Fruit fly (Drosophila melanogaster) whole organism, embryonic: Measurements from ENCODE around the gene CG43175.
A peak's percentile ranks its signal among the peaks of the same experiment; 100 is the strongest.

ENCODE experiments used
- BEAF-32 ChIP-seq: fragments of 200-800 bp; sonication (Bioruptor generic); optimal IDR thresholded peaks from 3 replicates; lab custom pipeline; 2017; ENCODE audit warnings: missing biosample characterization, missing genetic modification characterization, mild to moderate bottlenecking, moderate library complexity, missing genetic modification reagents
- CG10209 ChIP-seq: fragments of 200-800 bp; sonication (Bioruptor generic); optimal IDR thresholded peaks from 3 replicates; lab custom pipeline; 2017; ENCODE audit warnings: missing biosample characterization, mild to moderate bottlenecking, missing genetic modification characterization, missing genetic modification reagents
- CG12299 ChIP-seq: fragments of 200-800 bp; sonication (Bioruptor generic); optimal IDR thresholded peaks from 2 replicates; lab custom pipeline; 2018; ENCODE audit warnings: missing biosample characterization, mild to moderate bottlenecking, missing genetic modification characterization
- CG13123 ChIP-seq: fragments of 200-800 bp; sonication (Bioruptor generic); optimal IDR thresholded peaks from 2 replicates; lab custom pipeline; 2016; ENCODE audit warnings: missing biosample characterization, missing genetic modification characterization
- CG13624 ChIP-seq: fragments of 200-800 bp; sonication (Bioruptor generic); optimal IDR thresholded peaks from 2 replicates; lab custom pipeline; 2016; ENCODE audit warnings: missing biosample characterization, missing genetic modification characterization
- CG15011 ChIP-seq: fragments of 200-800 bp; sonication (Bioruptor generic); optimal IDR thresholded peaks from 3 replicates; lab custom pipeline; 2018; ENCODE audit warnings: missing biosample characterization, mild to moderate bottlenecking, missing genetic modification characterization
- CG1529 ChIP-seq: fragments of 200-800 bp; sonication (Bioruptor generic); optimal IDR thresholded peaks from 3 replicates; lab custom pipeline; 2018; ENCODE audit warnings: missing biosample characterization, missing genetic modification characterization
- CG15479 ChIP-seq: fragments of 200-800 bp; sonication (Bioruptor generic); optimal IDR thresholded peaks from 3 replicates; lab custom pipeline; 2019; ENCODE audit warnings: missing biosample characterization, mild to moderate bottlenecking, missing genetic modification characterization, moderate library complexity
- CG16815 ChIP-seq: fragments of 200-800 bp; sonication (Bioruptor generic); optimal IDR thresholded peaks from 3 replicates; lab custom pipeline; 2017; ENCODE audit warnings: missing biosample characterization, mild to moderate bottlenecking, missing genetic modification characterization
- CG1832 ChIP-seq: fragments of 200-800 bp; sonication (Bioruptor generic); optimal IDR thresholded peaks from 2 replicates; lab custom pipeline; 2017; ENCODE audit warnings: missing biosample characterization, mild to moderate bottlenecking, missing genetic modification characterization, inconsistent platforms
- CG18599 ChIP-seq: fragments of 200-800 bp; sonication (Bioruptor generic); optimal IDR thresholded peaks from 3 replicates; lab custom pipeline; 2017; ENCODE audit warnings: missing biosample characterization, missing genetic modification characterization, mild to moderate bottlenecking, moderate library complexity, missing genetic modification reagents
- CG3065 ChIP-seq: fragments of 200-800 bp; sonication (Bioruptor generic); optimal IDR thresholded peaks from 2 replicates; lab custom pipeline; 2016; ENCODE audit warnings: missing biosample characterization, missing genetic modification characterization
- CG31365 ChIP-seq: fragments of 200-800 bp; sonication (Bioruptor generic); optimal IDR thresholded peaks from 2 replicates; lab custom pipeline; 2018; ENCODE audit warnings: missing biosample characterization, mild to moderate bottlenecking, missing genetic modification characterization
- CG32532 ChIP-seq: fragments of 200-800 bp; sonication (Bioruptor generic); IDR thresholded peaks from 2 replicates; pipeline ENCODE4 v1.3.6; 2022; ENCODE audit warnings: missing biosample characterization, missing genetic modification characterization
- CG4424 ChIP-seq: fragments of 200-800 bp; sonication (Bioruptor generic); optimal IDR thresholded peaks from 3 replicates; lab custom pipeline; 2016; ENCODE audit warnings: missing biosample characterization, missing genetic modification characterization
- CG6254 ChIP-seq: fragments of 200-800 bp; sonication (Bioruptor generic); optimal IDR thresholded peaks from 3 replicates; lab custom pipeline; 2017; ENCODE audit warnings: mild to moderate bottlenecking, missing biosample characterization, missing genetic modification reagents, missing genetic modification characterization
- CG6683 ChIP-seq: fragments of 200-800 bp; sonication (Bioruptor generic); optimal IDR thresholded peaks from 2 replicates; lab custom pipeline; 2017; ENCODE audit warnings: missing biosample characterization, mild to moderate bottlenecking, missing genetic modification characterization, missing genetic modification reagents
- CG8924 ChIP-seq: fragments of 200-800 bp; optimal IDR thresholded peaks from 3 replicates; lab custom pipeline; 2019; ENCODE audit warnings: missing biosample characterization, mild to moderate bottlenecking, missing genetic modification characterization, moderate library complexity
- CG9817 ChIP-seq: fragments of 200-800 bp; sonication (Bioruptor generic); optimal IDR thresholded peaks from 2 replicates; lab custom pipeline; 2018; ENCODE audit warnings: missing biosample characterization, mild to moderate bottlenecking, missing genetic modification characterization, moderate library complexity
- D ChIP-seq, 2 experiments: fragments of 200-800 bp in 1 of 2; fragments of >200 bp in 1 of 2; sonication (Bioruptor generic) in 1 of 2; optimal IDR thresholded peaks; 2 replicates in 1 of 2; 3 replicates in 1 of 2; lab custom pipeline; 2017; ENCODE audit warnings: mild to moderate bottlenecking in 1 of 2, missing biosample characterization in 1 of 2, missing genetic modification characterization in 1 of 2, missing genetic modification reagents in 1 of 2
- D19A ChIP-seq: fragments of 200-800 bp; optimal IDR thresholded peaks from 3 replicates; lab custom pipeline; 2019; ENCODE audit warnings: missing biosample characterization, mild to moderate bottlenecking, missing genetic modification characterization, moderate library complexity
- ERR ChIP-seq: fragments of 200-800 bp; sonication (Bioruptor generic); optimal IDR thresholded peaks from 2 replicates; lab custom pipeline; 2016; ENCODE audit warnings: missing biosample characterization, missing genetic modification characterization
- Fer2 ChIP-seq: fragments of 200-800 bp; sonication (Bioruptor generic); optimal IDR thresholded peaks from 2 replicates; lab custom pipeline; 2018; ENCODE audit warnings: missing biosample characterization, mild to moderate bottlenecking, missing genetic modification characterization, moderate library complexity
- Hr78 ChIP-seq, 2 experiments: fragments of 200-800 bp in 1 of 2; fragments of >200 bp in 1 of 2; sonication (Bioruptor generic) in 1 of 2; optimal IDR thresholded peaks; 2 replicates each; lab custom pipeline; 2017 to 2019; ENCODE audit warnings: missing biosample characterization in 2 of 2, missing genetic modification characterization in 2 of 2, mild to moderate bottlenecking in 1 of 2, moderate library complexity in 1 of 2
- Meics ChIP-seq: fragments of 200-800 bp; sonication (Bioruptor generic); optimal IDR thresholded peaks from 2 replicates; lab custom pipeline; 2017; ENCODE audit warnings: missing biosample characterization, mild to moderate bottlenecking, missing genetic modification characterization
- Neu2 ChIP-seq: fragments of 200-800 bp; sonication (Bioruptor generic); optimal IDR thresholded peaks from 3 replicates; lab custom pipeline; 2016; ENCODE audit warnings: missing biosample characterization, missing genetic modification characterization, borderline replicate concordance
- TFAM ChIP-seq: fragments of 200-800 bp; sonication (Bioruptor generic); optimal IDR thresholded peaks from 2 replicates; lab custom pipeline; 2017; ENCODE audit warnings: missing biosample characterization, missing genetic modification characterization, inconsistent platforms
- Usf ChIP-seq: fragments of 200-800 bp; sonication (Bioruptor generic); optimal IDR thresholded peaks from 2 replicates; lab custom pipeline; 2017; ENCODE audit warnings: missing genotype, missing biosample characterization, missing genetic modification characterization
- aop ChIP-seq: fragments of 200-800 bp; sonication (Bioruptor generic); IDR thresholded peaks from 2 replicates; pipeline ENCODE4 v1.3.6; 2022; ENCODE audit warnings: missing biosample characterization, missing genetic modification characterization
- bab2 ChIP-seq: fragments of 200-800 bp; sonication (Bioruptor generic); optimal IDR thresholded peaks from 2 replicates; lab custom pipeline; 2016; ENCODE audit warnings: missing biosample characterization, missing genetic modification characterization
- btn ChIP-seq: fragments of 200-800 bp; sonication (Bioruptor generic); optimal IDR thresholded peaks from 2 replicates; lab custom pipeline; 2016; ENCODE audit warnings: missing biosample characterization, missing genetic modification characterization
- crp ChIP-seq, 2 experiments: fragments of 200-800 bp; sonication (Bioruptor generic); optimal IDR thresholded peaks; 2 replicates in 1 of 2; 3 replicates in 1 of 2; lab custom pipeline; 2017; ENCODE audit warnings: missing biosample characterization in 2 of 2, missing genetic modification characterization in 2 of 2, mild to moderate bottlenecking in 1 of 2, moderate library complexity in 1 of 2
- emc ChIP-seq: fragments of 200-800 bp; sonication (Bioruptor generic); optimal IDR thresholded peaks from 2 replicates; lab custom pipeline; 2016; ENCODE audit warnings: missing biosample characterization, missing genetic modification characterization
- gcm ChIP-seq: fragments of 200-800 bp; sonication (Bioruptor generic); optimal IDR thresholded peaks from 2 replicates; lab custom pipeline; 2019; ENCODE audit warnings: missing biosample characterization, mild to moderate bottlenecking, missing genetic modification characterization, moderate library complexity
- gem ChIP-seq: fragments of 200-800 bp; sonication (Bioruptor generic); optimal IDR thresholded peaks from 2 replicates; lab custom pipeline; 2019; ENCODE audit warnings: missing biosample characterization, mild to moderate bottlenecking, missing genetic modification characterization, moderate library complexity
- grn ChIP-seq: fragments of 200-800 bp; sonication (Bioruptor generic); optimal IDR thresholded peaks from 3 replicates; lab custom pipeline; 2017; ENCODE audit warnings: missing biosample characterization, missing genetic modification characterization
- her ChIP-seq: fragments of 200-800 bp; sonication (Bioruptor generic); optimal IDR thresholded peaks from 2 replicates; lab custom pipeline; 2016; ENCODE audit warnings: missing biosample characterization, missing genetic modification characterization
- kah ChIP-seq: fragments of 200-800 bp; sonication (Bioruptor generic); optimal IDR thresholded peaks from 2 replicates; lab custom pipeline; 2018; ENCODE audit warnings: missing biosample characterization, mild to moderate bottlenecking, missing genetic modification characterization
- lov ChIP-seq, 2 experiments: fragments of 200-800 bp in 1 of 2; fragments of >200 bp in 1 of 2; sonication (Bioruptor generic) in 1 of 2; IDR thresholded peaks in 1 of 2; optimal IDR thresholded peaks in 1 of 2; 2 replicates in 1 of 2; 3 replicates in 1 of 2; pipeline versions ENCODE4 v1.3.6 to Lab custom; 2017 to 2022; ENCODE audit warnings: missing biosample characterization in 1 of 2, missing genetic modification characterization in 1 of 2
- odd ChIP-seq: fragments of 200-800 bp; sonication (Bioruptor generic); optimal IDR thresholded peaks from 2 replicates; lab custom pipeline; 2017; ENCODE audit warnings: missing biosample characterization, mild to moderate bottlenecking, missing genetic modification characterization
- pan ChIP-seq, 4 experiments: fragments of >200 bp in 3 of 4; fragments of 200-800 bp in 1 of 4; sonication (Bioruptor generic) in 1 of 4; optimal IDR thresholded peaks in 3 of 4; IDR thresholded peaks in 1 of 4; 2 replicates each; pipeline versions ENCODE4 v1.3.6 to Lab custom; 2017 to 2022; ENCODE audit warnings: missing biosample characterization in 2 of 4, missing genetic modification characterization in 2 of 4, mixed read lengths in 1 of 4
- pnt ChIP-seq: fragments of 200-800 bp; sonication (Bioruptor generic); optimal IDR thresholded peaks from 3 replicates; lab custom pipeline; 2016; ENCODE audit warnings: missing biosample characterization, missing genetic modification characterization
- sens ChIP-seq: fragments of 200-800 bp; sonication (Bioruptor generic); peaks from one replicate; lab custom pipeline; 2016; ENCODE audit warnings: missing biosample characterization, missing genetic modification characterization
- sima ChIP-seq: fragments of 200-800 bp; sonication (Bioruptor generic); optimal IDR thresholded peaks from 2 replicates; lab custom pipeline; 2016; ENCODE audit warnings: missing biosample characterization, missing genetic modification characterization
- sisA ChIP-seq: fragments of 200-800 bp; sonication (Bioruptor generic); IDR thresholded peaks from 2 replicates; pipeline ENCODE4 v1.3.6; 2022; ENCODE audit warnings: missing biosample characterization, missing genetic modification characterization
- slou ChIP-seq: fragments of 200-800 bp; sonication (Bioruptor generic); optimal IDR thresholded peaks from 3 replicates; lab custom pipeline; 2016; ENCODE audit warnings: missing biosample characterization, missing genetic modification characterization
- sug ChIP-seq: fragments of 200-800 bp; optimal IDR thresholded peaks from 2 replicates; lab custom pipeline; 2019; ENCODE audit warnings: missing biosample characterization, mild to moderate bottlenecking, missing genetic modification characterization, moderate library complexity
- toy ChIP-seq: fragments of 200-800 bp; sonication (Bioruptor generic); IDR thresholded peaks from 2 replicates; pipeline ENCODE4 v1.3.6; 2022; ENCODE audit warnings: missing biosample characterization, missing genetic modification characterization
- vnd ChIP-seq: fragments of 200-800 bp; sonication (Bioruptor generic); IDR thresholded peaks from 3 replicates; pipeline ENCODE4 v1.3.6; 2022; ENCODE audit warnings: missing biosample characterization, missing genetic modification characterization; ENCODE audit not compliant: partially characterized antibody

Gene CG43175

dm6 chr3R:17680639-17681302, 50.3 kb downstream of the CG43175 start (continued):
- TF ChIP-seq TFAM: no peak
- no peak for TF ChIP-seq ERR (GFP tag; lab: Kevin White, UChicago)
- TF ChIP-seq D19A (tag; lab: Kevin White, UChicago): peak; percentile 61
- TF ChIP-seq CG16815 (GFP tag; lab: Kevin White, UChicago): peak; percentile 32
- TF ChIP-seq CG31365: no peak
- no peak for TF ChIP-seq emc (GFP tag; lab: Kevin White, UChicago)
- TF ChIP-seq her: no peak
- peak; percentile 58 for TF ChIP-seq Meics (GFP tag; lab: Kevin White, UChicago)
- TF ChIP-seq Fer2 (tag; lab: Kevin White, UChicago): no peak
- TF ChIP-seq CG3065: no peak
- no peak for TF ChIP-seq CG13624 (GFP tag; lab: Kevin White, UChicago)
- TF ChIP-seq crp (GFP tag; optimal IDR thresholded peaks at IDR 0.05; lab: Kevin White, UChicago): no peak
- no peak for TF ChIP-seq CG1832
- TF ChIP-seq CG10209: peak; percentile 38
- no peak for TF ChIP-seq btn (GFP tag; lab: Kevin White, UChicago)
- TF ChIP-seq bab2 (GFP tag; lab: Kevin White, UChicago): no peak
- no peak for TF ChIP-seq D (optimal IDR thresholded peaks at IDR 0.05; lab: Kevin White, UChicago)
- peak; percentile 55 for TF ChIP-seq D (GFP tag; optimal IDR thresholded peaks at IDR 0.05; lab: Kevin White, UChicago)
- TF ChIP-seq sens (GFP tag; lab: Kevin White, UChicago): peak; percentile 89
- peak; percentile 53 for TF ChIP-seq odd (GFP tag; lab: Kevin White, UChicago)
- no peak for TF ChIP-seq kah (GFP tag; lab: Kevin White, UChicago)
- TF ChIP-seq CG13123 (GFP tag; lab: Kevin White, UChicago): no peak
- no peak for TF ChIP-seq sug (tag; lab: Kevin White, UChicago)
- no peak for TF ChIP-seq Usf
- TF ChIP-seq CG6254 (GFP tag; lab: Kevin White, UChicago): peak; percentile 48
- no peak for TF ChIP-seq pnt
- TF ChIP-seq BEAF-32: no peak
- no peak for TF ChIP-seq sisA (GFP tag; lab: Robert Waterston, UW)
- TF ChIP-seq CG18599 (GFP tag; lab: Kevin White, UChicago): peak; percentile 33
- TF ChIP-seq CG32532: no peak
- no peak for TF ChIP-seq pan (optimal IDR thresholded peaks at IDR 0.05; lab: Kevin White, UChicago)
- TF ChIP-seq pan (GFP tag; optimal IDR thresholded peaks at IDR 0.05 in 1 of 2, IDR thresholded peaks at IDR 0.05 in 1 of 2): no peak
- peak; percentile 72 for TF ChIP-seq gem (tag; lab: Kevin White, UChicago)
- TF ChIP-seq CG12299 (tag; lab: Kevin White, UChicago): no peak
- no peak for TF ChIP-seq CG15011 (GFP tag; lab: Kevin White, UChicago)
- no peak for TF ChIP-seq vnd
- TF ChIP-seq toy: no peak
- TF ChIP-seq slou: no peak
- peak; percentile 72 for TF ChIP-seq CG4424
- no peak for TF ChIP-seq CG9817 (tag; lab: Kevin White, UChicago)

- TF ChIP-seq CG1529 (no peak), lov (optimal IDR thresholded peaks at IDR 0.05; lab: Kevin White, UChicago) (peak; percentile 9), lov (GFP tag; IDR thresholded peaks at IDR 0.05; lab: Robert Waterston, UW) (no peak), CG6683 (GFP tag; lab: Kevin White, UChicago) (no peak), crp (GFP tag; optimal IDR thresholded peaks at IDR 0.05; lab: Kevin White, UChicago) (no peak), Neu2 (peak; percentile 84), gcm (GFP tag; lab: Kevin White, UChicago) (peak; percentile 42), grn (GFP tag; lab: Kevin White, UChicago) (peak; percentile 36), CG15479 (GFP tag; lab: Kevin White, UChicago) (peak; percentile 36), sima (GFP tag; lab: Kevin White, UChicago) (no peak), aop (GFP tag; lab: Robert Waterston, UW) (no peak), Hr78 (GFP tag; optimal IDR thresholded peaks at IDR 0.05; lab: Kevin White, UChicago) (peak in 1 of 2 experiments; percentile 66), CG8924 (tag; lab: Kevin White, UChicago) (no peak)
Measured at dm6 chr3R:17681611-17682243, 51.2 kb downstream of the CG43175 start.
